Worm (Caenorhabditis elegans) whole organism, late embryonic: Measurements from ENCODE around the gene F35F10.5.

Experiments
- F13H6.1 ChIP-seq: sonication (generic microtip); optimal IDR thresholded peaks from 2 replicates; lab custom pipeline; 2016; ENCODE audit warnings: missing genetic modification characterization, missing compliant biosample characterization
- T23F11.4 ChIP-seq: fragments of 200-800 bp; sonication (Bioruptor generic); optimal IDR thresholded peaks from 2 replicates; lab custom pipeline; 2018; ENCODE audit warnings: mild to moderate bottlenecking, missing genetic modification characterization, missing compliant biosample characterization
- Y22D7AL.16 ChIP-seq: sonication (generic microtip); optimal IDR thresholded peaks from 2 replicates; lab custom pipeline; 2016; ENCODE audit warnings: missing genetic modification characterization, missing compliant biosample characterization
- ceh-19 ChIP-seq: fragments of 200-800 bp; sonication (Bioruptor generic); optimal IDR thresholded peaks from 2 replicates; lab custom pipeline; 2018; ENCODE audit warnings: mild to moderate bottlenecking, missing genetic modification characterization, missing compliant biosample characterization
- ceh-2 ChIP-seq: sonication (generic microtip); optimal IDR thresholded peaks from 2 replicates; lab custom pipeline; 2016; ENCODE audit warnings: missing genotype, missing genetic modification characterization, missing compliant biosample characterization
- ceh-31 ChIP-seq: sonication (generic microtip); optimal IDR thresholded peaks from 2 replicates; lab custom pipeline; 2016; ENCODE audit warnings: missing genetic modification characterization, missing compliant biosample characterization
- ceh-34 ChIP-seq: sonication (generic microtip); optimal IDR thresholded peaks from 2 replicates; lab custom pipeline; 2016; ENCODE audit warnings: mild to moderate bottlenecking, missing genetic modification characterization, missing compliant biosample characterization
- ceh-45 ChIP-seq: fragments of 200-800 bp; sonication (Bioruptor generic); IDR thresholded peaks from 2 replicates; pipeline ENCODE4 v1.3.6; 2022; ENCODE audit warnings: missing genetic modification reagents, missing genetic modification characterization, missing compliant biosample characterization
- ceh-48 ChIP-seq: sonication (generic microtip); optimal IDR thresholded peaks from 2 replicates; lab custom pipeline; 2016; ENCODE audit warnings: missing genetic modification characterization, inconsistent platforms, missing compliant biosample characterization
- ceh-6 ChIP-seq: fragments of 200-800 bp; sonication (Bioruptor generic); optimal IDR thresholded peaks from 2 replicates; lab custom pipeline; 2018; ENCODE audit warnings: mild to moderate bottlenecking, missing genetic modification characterization, missing compliant biosample characterization
- ceh-9 ChIP-seq: sonication (generic microtip); optimal IDR thresholded peaks from 2 replicates; lab custom pipeline; 2016; ENCODE audit warnings: mild to moderate bottlenecking, missing genetic modification characterization, inconsistent platforms, missing compliant biosample characterization
- dmd-4 ChIP-seq: sonication (generic microtip); optimal IDR thresholded peaks from 2 replicates; lab custom pipeline; 2016; ENCODE audit warnings: borderline replicate concordance, missing genetic modification characterization, missing compliant biosample characterization
- elt-2 ChIP-seq: sonication (generic microtip); optimal IDR thresholded peaks from 2 replicates; lab custom pipeline; 2016; ENCODE audit warnings: missing genetic modification reagents, missing genetic modification characterization, missing compliant biosample characterization
- elt-4 ChIP-seq: sonication (generic microtip); optimal IDR thresholded peaks from 2 replicates; lab custom pipeline; 2016; ENCODE audit warnings: missing genetic modification characterization, missing compliant biosample characterization
- fax-1 ChIP-seq: sonication (generic microtip); optimal IDR thresholded peaks from 2 replicates; lab custom pipeline; 2016; ENCODE audit warnings: missing genotype, missing genetic modification characterization, missing compliant biosample characterization
- fkh-6 ChIP-seq: sonication (generic microtip); optimal IDR thresholded peaks from 2 replicates; lab custom pipeline; 2016; ENCODE audit warnings: missing genetic modification characterization, missing compliant biosample characterization
- hlh-30 ChIP-seq: sonication (generic microtip); optimal IDR thresholded peaks from 2 replicates; lab custom pipeline; 2017; ENCODE audit warnings: antibody characterized with exemption, missing genetic modification characterization, missing compliant biosample characterization; ENCODE audit not compliant: insufficient read depth
- hlh-8 ChIP-seq: sonication (generic microtip); optimal IDR thresholded peaks from 2 replicates; lab custom pipeline; 2016; ENCODE audit warnings: missing genotype, missing genetic modification characterization, missing compliant biosample characterization
- lim-6 ChIP-seq: sonication (generic microtip); optimal IDR thresholded peaks from 2 replicates; lab custom pipeline; 2016; ENCODE audit warnings: missing genetic modification characterization, missing compliant biosample characterization
- madf-2 ChIP-seq: sonication (generic microtip); optimal IDR thresholded peaks from 2 replicates; lab custom pipeline; 2017; ENCODE audit warnings: missing genetic modification characterization, missing compliant biosample characterization
- nfya-1 ChIP-seq: sonication (generic microtip); optimal IDR thresholded peaks from 2 replicates; lab custom pipeline; 2017; ENCODE audit warnings: missing genetic modification characterization, mild to moderate bottlenecking, missing compliant biosample characterization, antibody characterized with exemption, moderate library complexity
- nhr-11 ChIP-seq: fragments of 150-350 bp; optimal IDR thresholded peaks from 2 replicates; lab custom pipeline; 2014; ENCODE audit warnings: missing biosample characterization, missing genetic modification characterization
- npax-4 ChIP-seq: sonication (generic microtip); optimal IDR thresholded peaks from 2 replicates; lab custom pipeline; 2016; ENCODE audit warnings: missing genetic modification characterization, missing compliant biosample characterization
- pat-9 ChIP-seq: fragments of 200-800 bp; sonication (Bioruptor generic); optimal IDR thresholded peaks from 2 replicates; lab custom pipeline; 2018; ENCODE audit warnings: mild to moderate bottlenecking, missing genetic modification characterization, moderate library complexity, missing compliant biosample characterization
- pha-4 ChIP-seq: fragments of 150-350 bp; optimal IDR thresholded peaks from 2 replicates; lab custom pipeline; 2018; ENCODE audit warnings: missing biosample characterization, missing genetic modification reagents, missing genetic modification characterization
- ref-2 ChIP-seq: sonication (generic microtip); optimal IDR thresholded peaks from 2 replicates; lab custom pipeline; 2016; ENCODE audit warnings: missing genetic modification characterization, missing compliant biosample characterization
- tbx-2 ChIP-seq: sonication (generic microtip); optimal IDR thresholded peaks from 2 replicates; lab custom pipeline; 2016; ENCODE audit warnings: missing genetic modification characterization, missing compliant biosample characterization
- ttx-3 ChIP-seq: sonication (generic microtip); optimal IDR thresholded peaks from 2 replicates; lab custom pipeline; 2016; ENCODE audit warnings: missing genetic modification reagents, missing genetic modification characterization, missing compliant biosample characterization
- unc-3 ChIP-seq, 2 experiments: fragments of 200-800 bp in 1 of 2; sonication (Bioruptor generic) in 1 of 2; sonication (generic microtip) in 1 of 2; conservative IDR thresholded peaks in 1 of 2; optimal IDR thresholded peaks in 1 of 2; 2 replicates each; pipeline versions ENCODE4 v1.3.6 to Lab custom; 2016 to 2022; ENCODE audit warnings: missing compliant biosample characterization in 2 of 2, missing genetic modification characterization in 2 of 2, missing genetic modification reagents in 1 of 2
- unc-42 ChIP-seq: sonication (generic microtip); optimal IDR thresholded peaks from 2 replicates; lab custom pipeline; 2016; ENCODE audit warnings: missing genotype, missing genetic modification characterization, missing compliant biosample characterization
- unc-55 ChIP-seq: sonication (generic microtip); optimal IDR thresholded peaks from 2 replicates; lab custom pipeline; 2017; ENCODE audit warnings: missing biosample characterization, missing genetic modification reagents, missing genetic modification characterization
- ztf-16 ChIP-seq: sonication (generic microtip); optimal IDR thresholded peaks from 2 replicates; lab custom pipeline; 2017; ENCODE audit warnings: missing genetic modification characterization, missing compliant biosample characterization

The F35F10.5 gene

DNA sequence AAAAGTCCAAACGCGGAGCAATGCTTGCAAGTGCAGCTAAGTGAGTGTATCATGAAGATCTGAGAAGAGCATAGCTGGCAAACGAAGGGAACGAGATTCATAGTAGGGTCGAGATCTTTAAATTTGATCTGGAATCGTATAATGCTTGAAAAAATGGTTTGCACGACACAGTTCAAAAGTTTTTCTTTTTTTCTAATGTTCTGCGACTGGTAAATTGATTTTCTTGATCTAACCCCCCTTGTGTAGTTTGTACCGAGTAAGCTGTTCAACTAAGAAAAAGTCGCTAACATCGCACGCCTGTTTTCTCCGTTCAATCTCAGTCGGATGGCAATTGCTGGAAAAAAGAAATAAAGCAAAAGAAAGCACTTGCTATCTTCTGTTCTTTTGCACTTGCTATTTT, 35.7 kb downstream of the F35F10.5 start, which contains the start of gene C17B7.14:
C17B7.14 (minus strand) TSS at position 101 of the 400 bp plus-strand sequence.
- TF ChIP-seq elt-4 (tag; lab: Kevin White, UChicago) (no peak), F13H6.1 (tag; lab: Kevin White, UChicago) (no peak), madf-2 (tag; lab: Kevin White, UChicago) (no peak), lim-6 (tag; lab: Kevin White, UChicago) (no peak), pat-9 (no peak), ztf-16 (tag; lab: Kevin White, UChicago) (no peak), T23F11.4 (GFP tag; lab: Kevin White, UChicago) (no peak), pha-4 (tag; lab: Kevin White, UChicago) (no peak), ttx-3 (tag; lab: Kevin White, UChicago) (no peak), ceh-2 (tag; lab: Kevin White, UChicago) (no peak), Y22D7AL.16 (tag; lab: Kevin White, UChicago) (no peak), dmd-4 (tag; lab: Kevin White, UChicago) (no peak), ceh-34 (no peak), hlh-30 (no peak), ceh-45 (GFP tag; lab: Robert Waterston, UW) (no peak), npax-4 (tag; lab: Kevin White, UChicago) (no peak), nhr-11 (tag; lab: Kevin White, UChicago) (no peak)
- TF ChIP-seq, all 69 proteins: peak for 0

DNA sequence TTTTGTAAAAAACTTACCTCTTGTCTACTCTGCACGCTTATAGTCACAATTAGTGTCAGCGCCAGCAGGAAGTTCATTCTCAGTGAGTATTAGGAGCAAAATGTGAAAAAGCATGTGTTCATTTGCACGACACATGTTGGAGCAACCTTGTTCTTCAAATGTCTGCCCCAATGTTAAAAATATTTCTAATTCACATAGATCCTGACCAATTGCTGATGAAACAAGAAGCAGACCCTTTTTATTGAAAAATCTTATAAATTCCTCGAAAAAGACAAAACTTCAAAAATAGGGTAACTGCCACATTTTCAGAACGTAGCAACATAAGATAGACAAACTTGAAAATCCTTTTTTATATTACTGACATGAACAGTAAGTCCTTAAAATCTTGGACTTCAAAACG, 39.4 kb downstream of the F35F10.5 start, which contains the start of gene C17B7.8:
C17B7.8 (minus strand) TSS at position 101 of the 400 bp plus-strand sequence.
- TF ChIP-seq tbx-2 (tag; lab: Kevin White, UChicago) (no peak), ceh-48 (tag; lab: Kevin White, UChicago) (no peak), ceh-9 (tag; lab: Kevin White, UChicago) (no peak), nfya-1 (tag; lab: Kevin White, UChicago) (no peak), unc-3 (GFP tag; conservative IDR thresholded peaks at IDR 0.05; lab: Robert Waterston, UW) (no peak), unc-3 (tag; optimal IDR thresholded peaks at IDR 0.05; lab: Kevin White, UChicago) (no peak), ceh-31 (tag; lab: Kevin White, UChicago) (no peak), ceh-34 (no peak), hlh-8 (tag; lab: Kevin White, UChicago) (no peak), ceh-6 (GFP tag; lab: Kevin White, UChicago) (no peak), ref-2 (tag; lab: Kevin White, UChicago) (no peak), unc-55 (no peak), unc-42 (tag; lab: Kevin White, UChicago) (no peak), Y22D7AL.16 (tag; lab: Kevin White, UChicago) (no peak), fax-1 (tag; lab: Kevin White, UChicago) (no peak), lim-6 (tag; lab: Kevin White, UChicago) (no peak)

DNA sequence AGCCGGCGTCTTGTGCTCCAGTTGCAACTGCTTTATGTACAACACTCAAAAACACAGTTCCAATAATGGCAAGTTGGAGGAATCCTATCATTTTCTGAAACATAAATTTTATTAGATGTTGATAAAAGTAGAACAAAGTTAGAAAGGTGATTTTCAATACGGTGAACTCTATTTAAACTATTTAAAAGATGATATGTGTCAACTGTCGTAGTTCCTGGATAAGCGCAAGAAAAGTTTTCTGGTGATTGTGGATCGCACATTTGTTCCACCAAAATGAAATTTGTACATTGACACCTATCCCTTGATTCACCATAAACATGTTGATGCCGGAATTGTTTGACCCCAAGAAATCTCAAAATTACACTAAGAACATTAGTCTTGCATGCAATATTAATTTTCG, 47.3 kb downstream of the F35F10.5 start, which contains the start of gene C17B7.9:
C17B7.9 (minus strand) TSS at position 101 of the 400 bp plus-strand sequence.
- TF ChIP-seq ceh-19 (GFP tag; lab: Kevin White, UChicago) (no peak), ceh-48 (tag; lab: Kevin White, UChicago) (no peak)

DNA sequence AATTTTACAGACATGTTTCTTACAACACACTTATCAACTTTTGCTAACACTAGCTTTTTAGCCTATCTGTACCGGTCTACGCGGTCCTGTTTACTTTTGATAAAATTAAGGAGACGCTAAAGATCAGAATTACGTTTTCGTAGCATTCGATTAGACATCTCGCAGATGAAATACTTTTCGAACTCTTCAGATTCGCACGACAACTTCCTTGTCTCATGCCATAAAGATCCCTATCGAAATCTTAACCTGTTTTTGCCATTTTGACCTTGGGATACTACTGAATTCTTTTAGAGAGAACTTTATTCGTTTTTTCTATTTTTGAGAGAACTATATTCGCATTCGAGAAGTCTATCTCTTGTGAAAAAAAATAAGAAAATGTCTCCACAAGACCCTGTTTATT, 48.6 kb downstream of the F35F10.5 start, which contains the start of gene C17B7.5:
C17B7.5 (plus strand) TSS at position 301 of the 400 bp plus-strand sequence.
- TF ChIP-seq madf-2 (tag; lab: Kevin White, UChicago) (no peak), fkh-6 (tag; lab: Kevin White, UChicago) (no peak), elt-2 (tag; lab: Kevin White, UChicago) (no peak), dmd-4 (tag; lab: Kevin White, UChicago) (no peak)
- TF ChIP-seq, all 69 proteins: peak for 0
